Fruit fly (Drosophila melanogaster): Measurements from ENCODE around the gene AdamTS-B.

AdamTS-B gene

dm6 chrX:5705899-5706312 lies 7.5 kb downstream of the AdamTS-B start:
- peak; percentile 72 for TF ChIP-seq CG7101 (tag; optimal IDR thresholded peaks at IDR 0.05)
- TF ChIP-seq pad (GFP tag; optimal IDR thresholded peaks at IDR 0.05): peak; percentile 32
- TF ChIP-seq cic (GFP tag; optimal IDR thresholded peaks at IDR 0.05): peak; percentile 33
- peak; percentile 33 for TF ChIP-seq CG1620 (GFP tag; optimal IDR thresholded peaks at IDR 0.05)
- peak; percentile 64 for TF ChIP-seq CG7045 (GFP tag; optimal IDR thresholded peaks at IDR 0.05)
- TF ChIP-seq CG5204 (GFP tag; optimal IDR thresholded peaks at IDR 0.05): peak; percentile 51
- peak; percentile 30 for TF ChIP-seq tj (GFP tag; optimal IDR thresholded peaks at IDR 0.05)
- peak; percentile 74 for TF ChIP-seq CG33017 (tag; optimal IDR thresholded peaks at IDR 0.05)
- no peak for TF ChIP-seq bab1 (GFP tag; optimal IDR thresholded peaks at IDR 0.05)
- peak; percentile 29 for TF ChIP-seq kay (GFP tag; ENCODE audit: borderline replicate concordance)
- peak; percentile 34 for TF ChIP-seq toe (GFP tag; optimal IDR thresholded peaks at IDR 0.05)
- TF ChIP-seq CG14711 (tag; optimal IDR thresholded peaks at IDR 0.05): peak; percentile 71
- no peak for TF ChIP-seq ovo (GFP tag; optimal IDR thresholded peaks at IDR 0.05)
- peak; percentile 38 for TF ChIP-seq CG11617 (GFP tag; optimal IDR thresholded peaks at IDR 0.05)
- peak; percentile 39 for TF ChIP-seq Mnt (GFP tag; optimal IDR thresholded peaks at IDR 0.05)
- peak; percentile 50 for TF ChIP-seq Hr96 (GFP tag; optimal IDR thresholded peaks at IDR 0.05)
- TF ChIP-seq CG12768 (GFP tag; optimal IDR thresholded peaks at IDR 0.05): peak; percentile 66
- peak; percentile 8 for TF ChIP-seq Clk (GFP tag; optimal IDR thresholded peaks at IDR 0.05)
- no peak for TF ChIP-seq cnc (optimal IDR thresholded peaks at IDR 0.05)
- no peak for TF ChIP-seq Crg-1 (GFP tag; optimal IDR thresholded peaks at IDR 0.05)

DNA sequence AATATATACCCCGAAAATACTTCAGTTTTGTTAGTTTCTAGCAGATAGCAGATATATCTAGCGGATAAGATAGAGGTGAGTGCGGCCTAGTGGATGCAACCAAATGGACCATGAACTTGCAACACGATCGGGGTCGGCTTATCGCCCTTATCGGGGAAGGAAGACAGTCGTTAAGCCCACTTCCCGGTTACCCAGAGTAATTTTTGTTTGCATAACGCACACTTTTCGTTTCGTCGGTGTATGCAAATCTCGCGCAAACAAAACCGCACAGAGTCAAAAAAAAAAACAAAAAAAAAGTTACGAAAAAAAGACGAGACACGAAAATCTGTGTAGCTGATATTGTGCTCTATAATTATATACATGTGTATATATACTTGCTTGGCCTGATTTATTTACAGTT lies 14.6 kb downstream of the AdamTS-B start:
- TF ChIP-seq Hr96 (GFP tag; optimal IDR thresholded peaks at IDR 0.05) (no peak), ovo (GFP tag; optimal IDR thresholded peaks at IDR 0.05) (no peak), cic (GFP tag; optimal IDR thresholded peaks at IDR 0.05) (no peak)

DNA sequence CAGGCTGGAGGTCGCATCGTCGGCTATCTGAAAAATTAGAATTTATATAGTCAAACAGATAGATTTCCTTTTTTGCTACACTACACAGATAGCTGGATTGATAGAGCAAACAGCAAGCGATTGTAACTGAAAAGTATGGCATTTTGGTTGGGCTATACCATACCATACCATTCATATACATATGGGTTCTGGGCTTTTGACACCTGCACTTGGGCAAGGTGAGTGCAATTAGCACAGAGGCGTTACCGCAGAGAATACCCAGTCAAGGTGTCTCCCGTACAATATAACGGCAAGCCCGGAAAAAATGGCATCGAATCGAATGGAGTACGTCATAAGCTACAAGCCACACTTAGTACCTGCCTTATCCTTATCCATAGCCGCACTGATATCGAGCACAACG lies 16.4 kb downstream of the AdamTS-B start:
- TF ChIP-seq CG12768 (GFP tag; optimal IDR thresholded peaks at IDR 0.05): no peak
- no peak for TF ChIP-seq Crg-1 (GFP tag; optimal IDR thresholded peaks at IDR 0.05)
- no peak for TF ChIP-seq bab1 (GFP tag; optimal IDR thresholded peaks at IDR 0.05)
- no peak for TF ChIP-seq Hr96 (GFP tag; optimal IDR thresholded peaks at IDR 0.05)
- no peak for TF ChIP-seq CG7101 (tag; optimal IDR thresholded peaks at IDR 0.05)
- TF ChIP-seq ovo (GFP tag; optimal IDR thresholded peaks at IDR 0.05): no peak
- TF ChIP-seq CG14711 (tag; optimal IDR thresholded peaks at IDR 0.05): no peak
- TF ChIP-seq pad (GFP tag; optimal IDR thresholded peaks at IDR 0.05): no peak
- TF ChIP-seq kay (GFP tag; ENCODE audit: borderline replicate concordance): no peak
- TF ChIP-seq cnc (optimal IDR thresholded peaks at IDR 0.05): no peak
- no peak for TF ChIP-seq CG11617 (GFP tag; optimal IDR thresholded peaks at IDR 0.05)
- no peak for TF ChIP-seq Clk (GFP tag; optimal IDR thresholded peaks at IDR 0.05)
- TF ChIP-seq CG7045 (GFP tag; optimal IDR thresholded peaks at IDR 0.05): no peak
- no peak for TF ChIP-seq toe (GFP tag; optimal IDR thresholded peaks at IDR 0.05)
- TF ChIP-seq CG1620 (GFP tag; optimal IDR thresholded peaks at IDR 0.05): no peak
- TF ChIP-seq Mnt (GFP tag; optimal IDR thresholded peaks at IDR 0.05): no peak
- no peak for TF ChIP-seq tj (GFP tag; optimal IDR thresholded peaks at IDR 0.05)
- no peak for TF ChIP-seq CG5204 (GFP tag; optimal IDR thresholded peaks at IDR 0.05)
- no peak for TF ChIP-seq CG33017 (tag; optimal IDR thresholded peaks at IDR 0.05)
- TF ChIP-seq cic (GFP tag; optimal IDR thresholded peaks at IDR 0.05): no peak

dm6 chrX:5715455-5716227 lies 17.3 kb downstream of the AdamTS-B start:
- no peak for TF ChIP-seq cic (GFP tag; optimal IDR thresholded peaks at IDR 0.05)
- no peak for TF ChIP-seq CG12768 (GFP tag; optimal IDR thresholded peaks at IDR 0.05)
- no peak for TF ChIP-seq cnc (optimal IDR thresholded peaks at IDR 0.05)
- TF ChIP-seq CG7101 (tag; optimal IDR thresholded peaks at IDR 0.05): peak; percentile 12
- TF ChIP-seq CG11617 (GFP tag; optimal IDR thresholded peaks at IDR 0.05): peak; percentile 47
- TF ChIP-seq CG33017 (tag; optimal IDR thresholded peaks at IDR 0.05): peak; percentile 23
- TF ChIP-seq CG5204 (GFP tag; optimal IDR thresholded peaks at IDR 0.05): no peak
- peak; percentile 23 for TF ChIP-seq ovo (GFP tag; optimal IDR thresholded peaks at IDR 0.05)

DNA sequence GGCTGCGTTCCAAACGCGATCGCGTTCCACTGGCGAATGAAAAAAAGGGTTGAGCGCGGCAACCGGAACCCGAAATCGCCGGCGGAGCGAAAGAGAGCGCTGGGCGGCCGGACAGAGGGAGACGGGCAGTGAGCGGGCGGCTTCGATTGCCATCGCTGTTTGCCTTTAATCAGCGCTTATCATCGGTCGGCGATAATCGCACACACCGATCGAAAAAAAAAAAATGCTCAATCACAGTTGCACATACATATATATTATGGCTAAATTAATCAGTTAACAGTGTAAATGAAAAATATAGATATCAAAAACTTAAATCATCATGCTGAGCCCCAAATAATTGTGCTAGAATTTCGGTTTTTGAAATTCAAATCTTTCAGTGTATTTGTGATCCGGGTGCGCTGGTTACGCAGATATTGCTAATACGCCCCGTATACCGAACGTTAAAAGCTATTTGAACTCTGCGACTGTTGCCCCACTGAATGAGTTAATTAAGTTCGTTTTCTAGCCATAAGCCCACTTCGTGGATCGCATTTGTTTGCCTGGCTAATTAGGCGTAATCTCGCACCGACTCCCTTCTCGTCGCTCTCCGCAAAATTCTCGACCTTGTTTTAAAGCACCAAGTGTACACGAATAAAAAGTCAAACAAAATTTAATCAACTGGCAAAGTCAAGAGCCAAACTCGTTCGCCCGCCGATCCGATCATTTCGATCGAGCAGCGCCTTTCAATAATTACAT lies 19.6 kb downstream of the AdamTS-B start, which contains the start of gene CG33080:
Gene CG33080 (minus strand): TSS at position 38 of the 735 bp plus-strand sequence.
- TF ChIP-seq CG33017 (tag; optimal IDR thresholded peaks at IDR 0.05) (no peak), cnc (optimal IDR thresholded peaks at IDR 0.05) (no peak), bab1 (GFP tag; optimal IDR thresholded peaks at IDR 0.05) (no peak), CG12768 (GFP tag; optimal IDR thresholded peaks at IDR 0.05) (no peak), ovo (GFP tag; optimal IDR thresholded peaks at IDR 0.05) (no peak), CG14711 (tag; optimal IDR thresholded peaks at IDR 0.05) (peak; percentile 2), CG11617 (GFP tag; optimal IDR thresholded peaks at IDR 0.05) (no peak), CG7101 (tag; optimal IDR thresholded peaks at IDR 0.05) (peak; percentile 3), CG7045 (GFP tag; optimal IDR thresholded peaks at IDR 0.05) (no peak), kay (GFP tag; ENCODE audit: borderline replicate concordance) (no peak), CG5204 (GFP tag; optimal IDR thresholded peaks at IDR 0.05) (no peak), pad (GFP tag; optimal IDR thresholded peaks at IDR 0.05) (no peak)

dm6 chrX:5718476-5719012 lies 20.2 kb downstream of the AdamTS-B start:
- peak; percentile 41 for TF ChIP-seq Crg-1 (GFP tag; optimal IDR thresholded peaks at IDR 0.05)
- peak; percentile 77 for TF ChIP-seq pad (GFP tag; optimal IDR thresholded peaks at IDR 0.05)
- TF ChIP-seq CG7045 (GFP tag; optimal IDR thresholded peaks at IDR 0.05): peak; percentile 84
- peak; percentile 10 for TF ChIP-seq cic (GFP tag; optimal IDR thresholded peaks at IDR 0.05)
- TF ChIP-seq CG14711 (tag; optimal IDR thresholded peaks at IDR 0.05): peak; percentile 89
- peak; percentile 70 for TF ChIP-seq Clk (GFP tag; optimal IDR thresholded peaks at IDR 0.05)
- TF ChIP-seq toe (GFP tag; optimal IDR thresholded peaks at IDR 0.05): peak; percentile 52
- TF ChIP-seq CG11617 (GFP tag; optimal IDR thresholded peaks at IDR 0.05): peak; percentile 87
- peak; percentile 45 for TF ChIP-seq Hr96 (GFP tag; optimal IDR thresholded peaks at IDR 0.05)
- peak; percentile 59 for TF ChIP-seq CG5204 (GFP tag; optimal IDR thresholded peaks at IDR 0.05)
- TF ChIP-seq CG12768 (GFP tag; optimal IDR thresholded peaks at IDR 0.05): peak; percentile 91
- peak; percentile 8 for TF ChIP-seq CG1620 (GFP tag; optimal IDR thresholded peaks at IDR 0.05)
- TF ChIP-seq cnc (optimal IDR thresholded peaks at IDR 0.05): no peak
- peak; percentile 62 for TF ChIP-seq tj (GFP tag; optimal IDR thresholded peaks at IDR 0.05)
- TF ChIP-seq bab1 (GFP tag; optimal IDR thresholded peaks at IDR 0.05): peak; percentile 25
- peak; percentile 68 for TF ChIP-seq ovo (GFP tag; optimal IDR thresholded peaks at IDR 0.05)
- TF ChIP-seq CG33017 (tag; optimal IDR thresholded peaks at IDR 0.05): peak; percentile 90
- TF ChIP-seq Mnt (GFP tag; optimal IDR thresholded peaks at IDR 0.05): peak; percentile 69
- peak; percentile 64 for TF ChIP-seq kay (GFP tag; ENCODE audit: borderline replicate concordance)
- TF ChIP-seq CG7101 (tag; optimal IDR thresholded peaks at IDR 0.05): peak; percentile 95

Measured in whole organism, adult.